Worm (Caenorhabditis elegans) whole organism, early embryonic: Measurements from ENCODE around the gene snb-6.

Experiments
- aly-1 ChIP-seq: sonication (generic microtip); optimal IDR thresholded peaks from 2 replicates; lab custom pipeline; 2016; ENCODE audit warnings: missing genetic modification characterization, missing compliant biosample characterization
- ama-1 ChIP-seq: fragments of 150-350 bp; optimal IDR thresholded peaks from 2 replicates; lab custom pipeline; 2014
- ceh-36 ChIP-seq: sonication (generic microtip); optimal IDR thresholded peaks from 2 replicates; lab custom pipeline; 2016; ENCODE audit warnings: missing genetic modification characterization, inconsistent platforms, missing compliant biosample characterization
- flt-1 ChIP-seq: fragments of 200-800 bp; sonication (Bioruptor generic); IDR thresholded peaks from 2 replicates; pipeline ENCODE4 v1.3.6; 2022; ENCODE audit warnings: missing genetic modification characterization, missing compliant biosample characterization
- pes-1 ChIP-seq: fragments of 200-800 bp; sonication (Bioruptor generic); IDR thresholded peaks from 2 replicates; pipeline ENCODE4 v1.3.6; 2022; ENCODE audit warnings: missing genetic modification reagents, missing genetic modification characterization, missing compliant biosample characterization
- tra-4 ChIP-seq: sonication (generic microtip); optimal IDR thresholded peaks from 2 replicates; lab custom pipeline; 2017; ENCODE audit warnings: missing genetic modification characterization, missing compliant biosample characterization

- TF ChIP-seq ceh-36 (no peak), aly-1 (tag; lab: Kevin White, UChicago) (no peak), pes-1 (no peak), tra-4 (tag; lab: Kevin White, UChicago) (no peak), ama-1 (lab: Kevin White, UChicago) (no peak), flt-1 (GFP tag; lab: Robert Waterston, UW) (no peak)
These were observed 14.2 kb downstream of the snb-6 start, which contains the start of gene agxt-1 for ce11 chrII:8845298-8845697.
